Worm (Caenorhabditis elegans) whole organism, late embryonic: ENCODE data around the gene irld-6.

ENCODE experiments used
- ama-1 ChIP-seq: fragments of 150-350 bp; optimal IDR thresholded peaks from 2 replicates; lab custom pipeline; 2014
- elt-2 ChIP-seq: sonication (generic microtip); optimal IDR thresholded peaks from 2 replicates; lab custom pipeline; 2016; ENCODE audit warnings: missing genetic modification reagents, missing genetic modification characterization, missing compliant biosample characterization
- hlh-13 ChIP-seq: fragments of 200-800 bp; sonication (Bioruptor generic); optimal IDR thresholded peaks from 2 replicates; lab custom pipeline; 2018; ENCODE audit warnings: mild to moderate bottlenecking, missing genetic modification characterization, missing compliant biosample characterization
- hlh-8 ChIP-seq: sonication (generic microtip); optimal IDR thresholded peaks from 2 replicates; lab custom pipeline; 2016; ENCODE audit warnings: missing genotype, missing genetic modification characterization, missing compliant biosample characterization
- unc-42 ChIP-seq: sonication (generic microtip); optimal IDR thresholded peaks from 2 replicates; lab custom pipeline; 2016; ENCODE audit warnings: missing genotype, missing genetic modification characterization, missing compliant biosample characterization

- TF ChIP-seq hlh-13 (GFP tag; lab: Kevin White, UChicago) (no peak), elt-2 (tag; lab: Kevin White, UChicago) (no peak), unc-42 (tag; lab: Kevin White, UChicago) (no peak), ama-1 (lab: Kevin White, UChicago) (no peak), hlh-8 (tag; lab: Kevin White, UChicago) (no peak)
These were observed 36.9 kb upstream of the irld-6 start, which contains the start of gene ule-3 for ce11 chrV:10793498-10793897.
